Fruit fly (Drosophila melanogaster): ENCODE data around the gene CG14811.

CG14811 gene

dm6 chrX:1773532-1774346, 48.4 kb downstream of the CG14811 start, which contains the start of the genes prage and Adar (continued):
- TF ChIP-seq D (optimal IDR thresholded peaks at IDR 0.05) (no peak), D (GFP tag; optimal IDR thresholded peaks at IDR 0.05) (no peak), Sox102F (GFP tag; optimal IDR thresholded peaks at IDR 0.05) (no peak), fd3F (GFP tag; optimal IDR thresholded peaks at IDR 0.05) (no peak), CrebB (tag; optimal IDR thresholded peaks at IDR 0.05) (no peak), wdn (GFP tag; IDR thresholded peaks at IDR 0.05) (no peak), grau (tag; optimal IDR thresholded peaks at IDR 0.05) (no peak), gro (GFP tag; optimal IDR thresholded peaks at IDR 0.05) (no peak), CG7963 (GFP tag; IDR thresholded peaks at IDR 0.05; ENCODE audit: partially characterized antibody) (peak; percentile 58; the same call in 2 of the 3 replicates), CG15696 (tag; optimal IDR thresholded peaks at IDR 0.05) (no peak), CG34224 (GFP tag; IDR thresholded peaks at IDR 0.05; ENCODE audit: partially characterized antibody) (peak; percentile 65), CG6272 (GFP tag; IDR thresholded peaks at IDR 0.05) (no peak), cg (GFP tag; optimal IDR thresholded peaks at IDR 0.05) (peak; percentile 87), cato (GFP tag; optimal IDR thresholded peaks at IDR 0.05; ENCODE audit: borderline replicate concordance) (no peak), CG9817 (tag; optimal IDR thresholded peaks at IDR 0.05) (no peak), Kr (GFP tag; optimal IDR thresholded peaks at IDR 0.05) (no peak), salm (tag; optimal IDR thresholded peaks at IDR 0.05) (no peak), CG18262 (tag; optimal IDR thresholded peaks at IDR 0.05) (no peak), CG12769 (tag; optimal IDR thresholded peaks at IDR 0.05) (no peak), crol (GFP tag; IDR thresholded peaks at IDR 0.05) (no peak), CG10654 (GFP tag; optimal IDR thresholded peaks at IDR 0.05) (no peak), CG4707 (GFP tag; optimal IDR thresholded peaks at IDR 0.05) (no peak), CG3838 (GFP tag; optimal IDR thresholded peaks at IDR 0.05) (no peak), Spps (tag; optimal IDR thresholded peaks at IDR 0.05) (no peak), Med (GFP tag) (peak; percentile 73), ash1 (GFP tag; optimal IDR thresholded peaks at IDR 0.05) (no peak), Six4 (GFP tag; optimal IDR thresholded peaks at IDR 0.05) (no peak), chif (GFP tag; optimal IDR thresholded peaks at IDR 0.05) (no peak), Blimp-1 (GFP tag; optimal IDR thresholded peaks at IDR 0.05) (no peak), crc (GFP tag; optimal IDR thresholded peaks at IDR 0.05) (no peak), HHEX (GFP tag; optimal IDR thresholded peaks at IDR 0.05) (no peak), CG13123 (GFP tag; optimal IDR thresholded peaks at IDR 0.05) (no peak), zen (tag; optimal IDR thresholded peaks at IDR 0.05) (no peak), ase (GFP tag; IDR thresholded peaks at IDR 0.05) (no peak), CG30020 (tag; optimal IDR thresholded peaks at IDR 0.05) (no peak), lola (GFP tag; optimal IDR thresholded peaks at IDR 0.05) (no peak), ftz-f1 (GFP tag; optimal IDR thresholded peaks at IDR 0.05) (no peak), Tbp (GFP tag; optimal IDR thresholded peaks at IDR 0.05) (no peak), phol (tag; optimal IDR thresholded peaks at IDR 0.05) (no peak), CG10366 (GFP tag; IDR thresholded peaks at IDR 0.05) (no peak), sqz (GFP tag; optimal IDR thresholded peaks at IDR 0.05) (peak; percentile 52), ttk (GFP tag; IDR thresholded peaks at IDR 0.05) (no peak), bbx (GFP tag; IDR thresholded peaks at IDR 0.05; ENCODE audit: partially characterized antibody) (peak; percentile 85), ab (GFP tag; optimal IDR thresholded peaks at IDR 0.05) (no peak), H2.0 (GFP tag; IDR thresholded peaks at IDR 0.05) (no peak), caup (GFP tag; optimal IDR thresholded peaks at IDR 0.05; ENCODE audit: severe bottlenecking) (no peak), nmo (GFP tag; optimal IDR thresholded peaks at IDR 0.05) (peak; percentile 6), CG15479 (GFP tag; optimal IDR thresholded peaks at IDR 0.05) (no peak), CG6765 (GFP tag; optimal IDR thresholded peaks at IDR 0.05) (no peak)
